Worm (Caenorhabditis elegans) whole organism, late embryonic: Measurements from ENCODE around the gene C06A1.6.

Experiments used
- C38D4.7 ChIP-seq: fragments of 200-800 bp; sonication (Bioruptor generic); optimal IDR thresholded peaks from 2 replicates; lab custom pipeline; 2018; ENCODE audit warnings: mild to moderate bottlenecking, missing genetic modification characterization, moderate library complexity, missing compliant biosample characterization
- F13H6.1 ChIP-seq: sonication (generic microtip); optimal IDR thresholded peaks from 2 replicates; lab custom pipeline; 2016; ENCODE audit warnings: missing genetic modification characterization, missing compliant biosample characterization
- Y22D7AL.16 ChIP-seq: sonication (generic microtip); optimal IDR thresholded peaks from 2 replicates; lab custom pipeline; 2016; ENCODE audit warnings: missing genetic modification characterization, missing compliant biosample characterization
- ama-1 ChIP-seq: fragments of 150-350 bp; optimal IDR thresholded peaks from 2 replicates; lab custom pipeline; 2014
- ceh-18 ChIP-seq: sonication (generic microtip); optimal IDR thresholded peaks from 2 replicates; lab custom pipeline; 2016; ENCODE audit warnings: missing genetic modification characterization, missing compliant biosample characterization
- ceh-2 ChIP-seq: sonication (generic microtip); optimal IDR thresholded peaks from 2 replicates; lab custom pipeline; 2016; ENCODE audit warnings: missing genotype, missing genetic modification characterization, missing compliant biosample characterization
- ceh-22 ChIP-seq: sonication (generic microtip); optimal IDR thresholded peaks from 2 replicates; lab custom pipeline; 2017; ENCODE audit warnings: missing biosample characterization, missing genetic modification characterization
- ceh-34 ChIP-seq: sonication (generic microtip); optimal IDR thresholded peaks from 2 replicates; lab custom pipeline; 2016; ENCODE audit warnings: mild to moderate bottlenecking, missing genetic modification characterization, missing compliant biosample characterization
- ceh-48 ChIP-seq: sonication (generic microtip); optimal IDR thresholded peaks from 2 replicates; lab custom pipeline; 2016; ENCODE audit warnings: missing genetic modification characterization, inconsistent platforms, missing compliant biosample characterization
- ceh-6 ChIP-seq: fragments of 200-800 bp; sonication (Bioruptor generic); optimal IDR thresholded peaks from 2 replicates; lab custom pipeline; 2018; ENCODE audit warnings: mild to moderate bottlenecking, missing genetic modification characterization, missing compliant biosample characterization
- dmd-4 ChIP-seq: sonication (generic microtip); optimal IDR thresholded peaks from 2 replicates; lab custom pipeline; 2016; ENCODE audit warnings: borderline replicate concordance, missing genetic modification characterization, missing compliant biosample characterization
- elt-2 ChIP-seq: sonication (generic microtip); optimal IDR thresholded peaks from 2 replicates; lab custom pipeline; 2016; ENCODE audit warnings: missing genetic modification reagents, missing genetic modification characterization, missing compliant biosample characterization
- elt-4 ChIP-seq: sonication (generic microtip); optimal IDR thresholded peaks from 2 replicates; lab custom pipeline; 2016; ENCODE audit warnings: missing genetic modification characterization, missing compliant biosample characterization
- ets-4 ChIP-seq: sonication (generic microtip); optimal IDR thresholded peaks from 2 replicates; lab custom pipeline; 2016; ENCODE audit warnings: missing genetic modification characterization, missing compliant biosample characterization
- eyg-1 ChIP-seq: sonication (generic microtip); optimal IDR thresholded peaks from 2 replicates; lab custom pipeline; 2016; ENCODE audit warnings: missing genotype, missing genetic modification characterization, missing compliant biosample characterization
- gmeb-2 ChIP-seq: sonication (generic microtip); optimal IDR thresholded peaks from 2 replicates; lab custom pipeline; 2016; ENCODE audit warnings: missing genetic modification characterization, inconsistent platforms, missing compliant biosample characterization
- hlh-15 ChIP-seq: sonication (generic microtip); optimal IDR thresholded peaks from 2 replicates; lab custom pipeline; 2016; ENCODE audit warnings: missing genetic modification characterization, missing compliant biosample characterization
- hlh-30 ChIP-seq: sonication (generic microtip); optimal IDR thresholded peaks from 2 replicates; lab custom pipeline; 2017; ENCODE audit warnings: antibody characterized with exemption, missing genetic modification characterization, missing compliant biosample characterization; ENCODE audit not compliant: insufficient read depth
- hlh-6 ChIP-seq: sonication (generic microtip); optimal IDR thresholded peaks from 2 replicates; lab custom pipeline; 2016; ENCODE audit warnings: missing genotype, missing genetic modification characterization, missing compliant biosample characterization
- lim-6 ChIP-seq: sonication (generic microtip); optimal IDR thresholded peaks from 2 replicates; lab custom pipeline; 2016; ENCODE audit warnings: missing genetic modification characterization, missing compliant biosample characterization
- lin-11 ChIP-seq: fragments of 200-800 bp; sonication (Bioruptor generic); optimal IDR thresholded peaks from 2 replicates; lab custom pipeline; 2018; ENCODE audit warnings: mild to moderate bottlenecking, missing genetic modification characterization, missing compliant biosample characterization
- mec-3 ChIP-seq: sonication (generic microtip); optimal IDR thresholded peaks from 2 replicates; lab custom pipeline; 2016; ENCODE audit warnings: borderline replicate concordance, missing genetic modification characterization, missing compliant biosample characterization
- nfya-1 ChIP-seq: sonication (generic microtip); optimal IDR thresholded peaks from 2 replicates; lab custom pipeline; 2017; ENCODE audit warnings: missing genetic modification characterization, mild to moderate bottlenecking, missing compliant biosample characterization, antibody characterized with exemption, moderate library complexity
- nhr-11 ChIP-seq: fragments of 150-350 bp; optimal IDR thresholded peaks from 2 replicates; lab custom pipeline; 2014; ENCODE audit warnings: missing biosample characterization, missing genetic modification characterization
- npax-4 ChIP-seq: sonication (generic microtip); optimal IDR thresholded peaks from 2 replicates; lab custom pipeline; 2016; ENCODE audit warnings: missing genetic modification characterization, missing compliant biosample characterization
- pat-9 ChIP-seq: fragments of 200-800 bp; sonication (Bioruptor generic); optimal IDR thresholded peaks from 2 replicates; lab custom pipeline; 2018; ENCODE audit warnings: mild to moderate bottlenecking, missing genetic modification characterization, moderate library complexity, missing compliant biosample characterization
- pax-1 ChIP-seq: fragments of 150-350 bp; optimal IDR thresholded peaks from 2 replicates; lab custom pipeline; 2014; ENCODE audit warnings: missing biosample characterization, missing genetic modification characterization
- pha-4 ChIP-seq: fragments of 150-350 bp; optimal IDR thresholded peaks from 2 replicates; lab custom pipeline; 2018; ENCODE audit warnings: missing biosample characterization, missing genetic modification reagents, missing genetic modification characterization
- ref-2 ChIP-seq: sonication (generic microtip); optimal IDR thresholded peaks from 2 replicates; lab custom pipeline; 2016; ENCODE audit warnings: missing genetic modification characterization, missing compliant biosample characterization
- rnt-1 ChIP-seq: sonication (generic microtip); optimal IDR thresholded peaks from 2 replicates; lab custom pipeline; 2016; ENCODE audit warnings: missing genetic modification characterization, missing compliant biosample characterization
- sdc-2 ChIP-seq: sonication (generic microtip); optimal IDR thresholded peaks from 2 replicates; lab custom pipeline; 2016; ENCODE audit warnings: missing genotype, missing genetic modification characterization, missing compliant biosample characterization
- sox-4 ChIP-seq: sonication (generic microtip); optimal IDR thresholded peaks from 2 replicates; lab custom pipeline; 2017; ENCODE audit warnings: mild to moderate bottlenecking, missing genetic modification characterization, inconsistent platforms, missing compliant biosample characterization
- unc-42 ChIP-seq: sonication (generic microtip); optimal IDR thresholded peaks from 2 replicates; lab custom pipeline; 2016; ENCODE audit warnings: missing genotype, missing genetic modification characterization, missing compliant biosample characterization
- unc-55 ChIP-seq: sonication (generic microtip); optimal IDR thresholded peaks from 2 replicates; lab custom pipeline; 2017; ENCODE audit warnings: missing biosample characterization, missing genetic modification reagents, missing genetic modification characterization

C06A1.6 gene

DNA sequence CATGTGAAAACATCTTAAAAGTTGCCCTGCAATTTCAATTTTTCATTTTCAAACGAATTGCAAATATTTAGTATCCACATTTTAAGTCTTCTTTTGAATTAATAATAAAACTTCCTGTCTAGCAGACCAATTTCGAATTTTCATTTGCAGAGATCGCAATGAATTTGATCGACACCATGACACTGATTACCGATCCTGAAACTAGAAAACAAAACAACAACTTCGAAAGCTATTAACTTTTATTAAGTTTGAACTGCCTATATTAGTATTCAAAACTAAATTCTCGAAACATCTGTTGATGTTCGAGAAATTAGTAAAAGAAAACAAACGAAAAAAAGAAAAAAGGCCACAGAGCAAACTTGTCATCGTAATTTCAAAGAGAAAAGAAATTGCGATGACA is 9.7 kb upstream of the C06A1.6 start:
- TF ChIP-seq nfya-1 (no peak), gmeb-2 (tag; lab: Kevin White, UChicago) (no peak)

- TF ChIP-seq ref-2 (tag; lab: Kevin White, UChicago), result no peak
- no peak for TF ChIP-seq ceh-6 (GFP tag; lab: Kevin White, UChicago)
- no peak for TF ChIP-seq ceh-18 (tag; lab: Kevin White, UChicago)
- no peak for TF ChIP-seq C38D4.7
- TF ChIP-seq pax-1 (tag; lab: Kevin White, UChicago), result no peak
- no peak for TF ChIP-seq lin-11 (tag; lab: Kevin White, UChicago)
- no peak for TF ChIP-seq nfya-1
- TF ChIP-seq nhr-11 (tag; lab: Kevin White, UChicago), result no peak
- TF ChIP-seq ceh-34 (tag; lab: Kevin White, UChicago), result no peak
Observed at ce11 chrII:10571967-10572366, 7.5 kb upstream of the C06A1.6 start, which contains the start of gene C06A1.3. C06A1.3 (plus strand) TSS chrII:10572267.

DNA sequence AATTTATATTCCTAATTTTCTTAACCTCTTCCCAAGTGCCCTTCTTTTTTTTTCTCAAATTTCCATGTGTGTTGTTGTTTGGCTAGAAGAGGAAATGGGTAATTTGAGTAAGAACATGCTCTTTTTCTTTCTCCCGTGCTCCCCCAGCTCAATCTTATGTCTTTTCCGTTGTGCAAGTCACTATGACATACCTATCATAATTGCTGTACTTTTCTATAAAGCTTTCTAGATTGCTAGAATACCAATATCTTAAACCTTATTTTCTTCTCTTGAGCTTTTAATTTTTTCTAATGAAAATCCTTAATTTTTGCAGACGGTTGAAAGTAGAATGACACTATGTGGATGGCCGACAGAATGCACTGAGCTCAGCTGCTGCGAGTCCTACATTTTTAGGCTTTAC is 5.8 kb upstream of the C06A1.6 start, which contains the start of gene txt-13:
TSS of gene txt-13 (plus strand) at position 301 of the 400 bp plus-strand sequence.
- no peak for TF ChIP-seq elt-4
- no peak for TF ChIP-seq ceh-22 (tag; lab: Kevin White, UChicago)
- no peak for TF ChIP-seq Y22D7AL.16 (tag; lab: Kevin White, UChicago)
- TF ChIP-seq pax-1 (tag; lab: Kevin White, UChicago), result no peak
- TF ChIP-seq pat-9, result no peak
- no peak for TF ChIP-seq mec-3 (tag; lab: Kevin White, UChicago)
- TF ChIP-seq npax-4 (tag; lab: Kevin White, UChicago), result no peak
- TF ChIP-seq hlh-15 (tag; lab: Kevin White, UChicago), result no peak
- no peak for TF ChIP-seq nfya-1
- no peak for TF ChIP-seq ceh-6 (GFP tag; lab: Kevin White, UChicago)
- no peak for TF ChIP-seq eyg-1 (tag; lab: Kevin White, UChicago)
- TF ChIP-seq, all 69 proteins: peak for 0

- no peak for TF ChIP-seq nhr-11 (tag; lab: Kevin White, UChicago)
- peak; percentile 13 for TF ChIP-seq unc-55 (GFP tag; lab: Kevin White, UChicago)
Observed at ce11 chrII:10569498-10569897, 5.0 kb upstream of the C06A1.6 start.

DNA sequence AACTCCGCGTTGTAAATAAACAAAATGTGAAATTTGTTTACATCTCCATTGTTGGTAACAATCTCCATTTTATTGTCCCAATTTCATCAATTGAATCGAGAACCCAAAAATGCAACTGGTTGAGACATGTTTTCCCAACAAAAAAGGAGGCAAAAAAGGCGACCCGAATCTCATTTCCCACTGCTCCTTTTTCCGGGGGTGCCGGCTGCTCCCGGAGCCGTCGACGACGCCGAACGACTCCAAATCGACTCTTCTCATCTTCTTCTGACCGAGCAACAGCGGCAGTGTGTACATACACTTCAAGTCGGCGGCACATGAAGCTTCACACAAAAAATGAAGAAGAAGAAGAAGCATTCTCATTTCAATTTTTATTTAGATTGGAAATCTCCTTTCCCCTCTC is 2.0 kb upstream of the C06A1.6 start:
- no peak for TF ChIP-seq hlh-6 (tag; lab: Kevin White, UChicago)
- TF ChIP-seq pax-1 (tag; lab: Kevin White, UChicago), result no peak
- no peak for TF ChIP-seq unc-42 (tag; lab: Kevin White, UChicago)
- no peak for TF ChIP-seq ceh-34 (tag; lab: Kevin White, UChicago)
- no peak for TF ChIP-seq ceh-48 (tag; lab: Kevin White, UChicago)
- TF ChIP-seq ama-1 (lab: Kevin White, UChicago), result no peak
- no peak for TF ChIP-seq dmd-4 (tag; lab: Kevin White, UChicago)
- TF ChIP-seq mec-3 (tag; lab: Kevin White, UChicago), result no peak
- TF ChIP-seq sox-4 (tag; lab: Kevin White, UChicago), result no peak
- no peak for TF ChIP-seq rnt-1 (tag; lab: Kevin White, UChicago)
- no peak for TF ChIP-seq pha-4 (tag; lab: Kevin White, UChicago)
- no peak for TF ChIP-seq sdc-2 (tag; lab: Kevin White, UChicago)
- no peak for TF ChIP-seq ref-2 (tag; lab: Kevin White, UChicago)
- no peak for TF ChIP-seq ceh-2 (tag; lab: Kevin White, UChicago)
- no peak for TF ChIP-seq lim-6 (tag; lab: Kevin White, UChicago)
- no peak for TF ChIP-seq elt-2 (tag; lab: Kevin White, UChicago)
- TF ChIP-seq F13H6.1, result no peak
- no peak for TF ChIP-seq ets-4 (tag; lab: Kevin White, UChicago)
- TF ChIP-seq hlh-30 (tag; lab: Kevin White, UChicago), result no peak
